Fruit fly (Drosophila melanogaster) whole organism, wandering third instar larva: ENCODE data around the gene CG31245.

Source experiments
- Abd-B ChIP-seq: fragments of >200 bp; optimal IDR thresholded peaks from 2 replicates; lab custom pipeline; 2017; ENCODE audit warnings: missing biosample characterization, missing genetic modification characterization
- CG32264 ChIP-seq: fragments of 200-800 bp; sonication (Bioruptor generic); optimal IDR thresholded peaks from 2 replicates; lab custom pipeline; 2016; ENCODE audit warnings: missing biosample characterization, missing genetic modification characterization
- CG9705 ChIP-seq: fragments of 200-800 bp; sonication (Bioruptor generic); optimal IDR thresholded peaks from 2 replicates; lab custom pipeline; 2018; ENCODE audit warnings: missing biosample characterization, mild to moderate bottlenecking, missing genetic modification characterization
- CrebA ChIP-seq: fragments of 200-800 bp; sonication (Bioruptor generic); optimal IDR thresholded peaks from 2 replicates; lab custom pipeline; 2016; ENCODE audit warnings: missing biosample characterization, mild to moderate bottlenecking, missing genetic modification characterization, borderline replicate concordance
- Dfd ChIP-seq: fragments of >200 bp; optimal IDR thresholded peaks from 2 replicates; lab custom pipeline; 2017; ENCODE audit warnings: missing biosample characterization, missing genetic modification characterization
- HLH106 ChIP-seq: fragments of 200-800 bp; optimal IDR thresholded peaks from 3 replicates; lab custom pipeline; 2019; ENCODE audit warnings: missing biosample characterization, mild to moderate bottlenecking, missing genetic modification characterization, moderate library complexity
- Hnf4 ChIP-seq: fragments of 200-800 bp; sonication (Bioruptor generic); optimal IDR thresholded peaks from 2 replicates; lab custom pipeline; 2016; ENCODE audit warnings: missing biosample characterization, mild to moderate bottlenecking, missing genetic modification characterization
- Hr78 ChIP-seq: fragments of >200 bp; optimal IDR thresholded peaks from 2 replicates; lab custom pipeline; 2017; ENCODE audit warnings: missing biosample characterization, missing genetic modification characterization
- Hr83 ChIP-seq: fragments of 200-300 bp; sonication (Bioruptor generic); optimal IDR thresholded peaks from 2 replicates; lab custom pipeline; 2016; ENCODE audit warnings: missing biosample characterization, mild to moderate bottlenecking, missing genetic modification characterization, moderate library complexity; ENCODE audit not compliant: poor library complexity, severe bottlenecking
- Mio ChIP-seq: sonication (Bioruptor generic); optimal IDR thresholded peaks from 2 replicates; lab custom pipeline; 2016; ENCODE audit warnings: missing biosample characterization, missing genetic modification characterization
- Myc ChIP-seq: fragments of >200 bp; optimal IDR thresholded peaks from 2 replicates; lab custom pipeline; 2017
- N ChIP-seq: fragments of >200 bp; optimal IDR thresholded peaks from 2 replicates; lab custom pipeline; 2018; ENCODE audit warnings: missing biosample characterization, missing external identifiers, missing genetic modification characterization
- OdsH ChIP-seq: fragments of 200-800 bp; sonication (Bioruptor generic); optimal IDR thresholded peaks from 2 replicates; lab custom pipeline; 2016; ENCODE audit warnings: missing biosample characterization, mild to moderate bottlenecking, missing genetic modification characterization
- Vsx2 ChIP-seq: fragments of 200-300, 225-300 bp; sonication (Bioruptor generic); optimal IDR thresholded peaks from 2 replicates; lab custom pipeline; 2018; ENCODE audit warnings: missing biosample characterization, missing genetic modification characterization; ENCODE audit not compliant: partially characterized antibody
- br ChIP-seq: fragments of 200-800 bp; sonication (Bioruptor generic); optimal IDR thresholded peaks from 2 replicates; lab custom pipeline; 2016; ENCODE audit warnings: missing biosample characterization, missing genetic modification characterization
- brk ChIP-seq: fragments of 200-800 bp; sonication (Bioruptor generic); optimal IDR thresholded peaks from 2 replicates; lab custom pipeline; 2016; ENCODE audit warnings: missing biosample characterization, mild to moderate bottlenecking, missing genetic modification characterization
- dl ChIP-seq, 2 experiments: fragments of 175-275, 200-275 bp in 1 of 2; fragments of 200-275 bp in 1 of 2; sonication (Bioruptor generic); optimal IDR thresholded peaks; lab custom pipeline; 2018; ENCODE audit warnings: mild to moderate bottlenecking in 2 of 2, missing biosample characterization in 2 of 2, missing genetic modification characterization in 2 of 2, moderate library complexity in 2 of 2; ENCODE audit not compliant: partially characterized antibody in 2 of 2, insufficient read depth in 1 of 2
- dmrt93B ChIP-seq: fragments of 200-800 bp; sonication (Bioruptor generic); optimal IDR thresholded peaks from 2 replicates; lab custom pipeline; 2018; ENCODE audit warnings: missing biosample characterization, mild to moderate bottlenecking, missing genetic modification characterization
- dsf ChIP-seq: sonication (Bioruptor generic); optimal IDR thresholded peaks from 2 replicates; lab custom pipeline; 2016; ENCODE audit warnings: missing biosample characterization, missing genetic modification characterization, borderline replicate concordance
- ey ChIP-seq: fragments of 200-800 bp; sonication (Bioruptor generic); optimal IDR thresholded peaks from 2 replicates; lab custom pipeline; 2016; ENCODE audit warnings: missing biosample characterization, missing genetic modification characterization
- foxo ChIP-seq, 2 experiments: fragments of 200-800 bp; sonication (Bioruptor generic); optimal IDR thresholded peaks; 2 replicates in 1 of 2; 3 replicates in 1 of 2; lab custom pipeline; 2016 to 2017; ENCODE audit warnings: missing biosample characterization in 2 of 2, missing genetic modification characterization in 2 of 2
- fru ChIP-seq: fragments of 200-800 bp; sonication (Bioruptor generic); optimal IDR thresholded peaks from 3 replicates; lab custom pipeline; 2016; ENCODE audit warnings: missing biosample characterization, mild to moderate bottlenecking, missing genetic modification characterization
- h ChIP-seq: fragments of 200-800 bp; sonication (Bioruptor generic); optimal IDR thresholded peaks from 3 replicates; lab custom pipeline; 2016; ENCODE audit warnings: missing biosample characterization, mild to moderate bottlenecking, missing genetic modification characterization
- jim ChIP-seq: fragments of 175-275, 200-325 bp; sonication (Bioruptor generic); optimal IDR thresholded peaks from 2 replicates; lab custom pipeline; 2016; ENCODE audit warnings: missing biosample characterization, mild to moderate bottlenecking, missing genetic modification characterization
- pan ChIP-seq: fragments of >200 bp; optimal IDR thresholded peaks from 2 replicates; lab custom pipeline; 2017
- psq ChIP-seq: fragments of 200-800 bp; sonication (Bioruptor generic); optimal IDR thresholded peaks from 3 replicates; lab custom pipeline; 2017; ENCODE audit warnings: missing biosample characterization, mild to moderate bottlenecking, missing genetic modification characterization, moderate library complexity
- rgr ChIP-seq: fragments of 200-800 bp; sonication (Bioruptor generic); optimal IDR thresholded peaks from 3 replicates; lab custom pipeline; 2016; ENCODE audit warnings: missing biosample characterization, mild to moderate bottlenecking, missing genetic modification characterization
- sage ChIP-seq: fragments of 200-800 bp; sonication (Bioruptor generic); optimal IDR thresholded peaks from 2 replicates; lab custom pipeline; 2016; ENCODE audit warnings: missing biosample characterization, mild to moderate bottlenecking, missing genetic modification characterization
- sv ChIP-seq: fragments of 200-800 bp; sonication (Bioruptor generic); optimal IDR thresholded peaks from 3 replicates; lab custom pipeline; 2016; ENCODE audit warnings: missing biosample characterization, missing genetic modification characterization
- usp ChIP-seq: fragments of >200 bp; optimal IDR thresholded peaks from 2 replicates; lab custom pipeline; 2017; ENCODE audit warnings: missing biosample characterization, missing genetic modification characterization
- woc ChIP-seq: sonication (Bioruptor generic); optimal IDR thresholded peaks from 2 replicates; lab custom pipeline; 2016; ENCODE audit warnings: missing biosample characterization, mild to moderate bottlenecking, missing genetic modification characterization

CG31245 gene

dm6 chr3R:19398467-19398866 lies 21.4 kb upstream of the CG31245 start, which contains the start of gene CG31244:
CG31244 (minus strand) TSS chr3R:19398567.
- TF ChIP-seq dmrt93B (GFP tag; lab: Kevin White, UChicago) (no peak), Abd-B (GFP tag; lab: Kevin White, UChicago) (no peak), fru (GFP tag; lab: Kevin White, UChicago) (no peak), Vsx2 (no peak), pan (lab: Kevin White, UChicago) (no peak), Hr83 (no peak), foxo (GFP tag; optimal IDR thresholded peaks at IDR 0.05; lab: Kevin White, UChicago) (no peak), CrebA (no peak), OdsH (no peak), sage (GFP tag; lab: Kevin White, UChicago) (no peak), br (GFP tag; lab: Kevin White, UChicago) (no peak), sv (GFP tag; lab: Kevin White, UChicago) (no peak), jim (GFP tag; lab: Kevin White, UChicago) (no peak), CG32264 (GFP tag; lab: Kevin White, UChicago) (no peak), dsf (no peak), Hnf4 (GFP tag; lab: Kevin White, UChicago) (no peak), usp (GFP tag; lab: Kevin White, UChicago) (no peak), h (no peak)

- TF ChIP-seq rgr (GFP tag; lab: Kevin White, UChicago): no peak
These were observed 16.0 kb upstream of the CG31245 start, which contains the start of gene CG3739 for dm6 chr3R:19393060-19393459. CG3739 (plus strand) TSS chr3R:19393360.

- no peak for TF ChIP-seq jim (GFP tag; lab: Kevin White, UChicago)
- no peak for TF ChIP-seq CrebA
- TF ChIP-seq usp (GFP tag; lab: Kevin White, UChicago): no peak
- TF ChIP-seq woc (GFP tag; lab: Kevin White, UChicago): no peak
These were observed 12.9 kb upstream of the CG31245 start, which contains the start of gene CG18493 for dm6 chr3R:19389919-19390318. CG18493 (plus strand) TSS chr3R:19390270.

dm6 chr3R:19387608-19388007 lies 10.6 kb upstream of the CG31245 start, which contains the start of gene CG3734:
CG3734 (plus strand) TSS chr3R:19387861.
- TF ChIP-seq fru (GFP tag; lab: Kevin White, UChicago) (peak; percentile 21), CrebA (no peak)

dm6 chr3R:19383298-19383697 lies 6.3 kb upstream of the CG31245 start:
- TF ChIP-seq dl (GFP tag; optimal IDR thresholded peaks at IDR 0.05; lab: Kevin White, UChicago; ENCODE audit: insufficient read depth in 1 of 2, partially characterized antibody in 2 of 2) (no peak), Hnf4 (GFP tag; lab: Kevin White, UChicago) (no peak), brk (GFP tag; lab: Kevin White, UChicago) (no peak), psq (GFP tag; lab: Kevin White, UChicago) (no peak), rgr (GFP tag; lab: Kevin White, UChicago) (no peak), dmrt93B (GFP tag; lab: Kevin White, UChicago) (no peak), woc (GFP tag; lab: Kevin White, UChicago) (no peak), Vsx2 (no peak), CG9705 (GFP tag; lab: Kevin White, UChicago) (no peak), fru (GFP tag; lab: Kevin White, UChicago) (no peak), br (GFP tag; lab: Kevin White, UChicago) (no peak), usp (GFP tag; lab: Kevin White, UChicago) (no peak), dsf (no peak), Abd-B (GFP tag; lab: Kevin White, UChicago) (no peak), N (GFP tag; lab: Kevin White, UChicago) (no peak)
- TF ChIP-seq, all 38 proteins: peak for 0

- no peak for TF ChIP-seq pan (lab: Kevin White, UChicago)
- no peak for TF ChIP-seq ey (GFP tag; lab: Kevin White, UChicago)
- no peak for TF ChIP-seq Hr83
- no peak for TF ChIP-seq sv (GFP tag; lab: Kevin White, UChicago)
- TF ChIP-seq OdsH: no peak
- TF ChIP-seq Myc (lab: Kevin White, UChicago): no peak
- TF ChIP-seq dmrt93B (GFP tag; lab: Kevin White, UChicago): no peak
- TF ChIP-seq HLH106: no peak
- no peak for TF ChIP-seq psq (GFP tag; lab: Kevin White, UChicago)
- no peak for TF ChIP-seq Hr78
- no peak for TF ChIP-seq usp (GFP tag; lab: Kevin White, UChicago)
- no peak for TF ChIP-seq jim (GFP tag; lab: Kevin White, UChicago)
- no peak for TF ChIP-seq Dfd (GFP tag; lab: Kevin White, UChicago)
- no peak for TF ChIP-seq dl (GFP tag; optimal IDR thresholded peaks at IDR 0.05; lab: Kevin White, UChicago; ENCODE audit: insufficient read depth in 1 of 2, partially characterized antibody in 2 of 2)
- TF ChIP-seq rgr (GFP tag; lab: Kevin White, UChicago): no peak
- no peak for TF ChIP-seq CG32264 (GFP tag; lab: Kevin White, UChicago)
- TF ChIP-seq foxo (GFP tag; optimal IDR thresholded peaks at IDR 0.05; lab: Kevin White, UChicago): no peak
- TF ChIP-seq Mio (GFP tag; lab: Kevin White, UChicago): no peak
These were observed 1.1 kb downstream of the CG31245 start, which contains the start of gene CG31404 for dm6 chr3R:19375923-19376322. CG31404 (minus strand) TSS chr3R:19376023.
